Fruit fly (Drosophila melanogaster) whole organism: ENCODE results near the gene xmas.

Experiments used
- CG8478 ChIP-seq: fragments of >200 bp; optimal IDR thresholded peaks from 2 replicates; lab custom pipeline; 2018; ENCODE audit warnings: inconsistent platforms
- Dll ChIP-seq: fragments of >200 bp; optimal IDR thresholded peaks from 2 replicates; lab custom pipeline; 2017
- EcR ChIP-seq, 2 experiments: fragments of >200 bp; optimal IDR thresholded peaks; 2 replicates each; lab custom pipeline; 2017; ENCODE audit warnings: missing biosample characterization in 2 of 2, missing genetic modification characterization in 2 of 2, missing genetic modification reagents in 2 of 2
- pan ChIP-seq: fragments of >200 bp; optimal IDR thresholded peaks from 2 replicates; lab custom pipeline; 2017
- psq ChIP-seq: fragments of >200 bp; optimal IDR thresholded peaks from 2 replicates; lab custom pipeline; 2017
- usp ChIP-seq: fragments of >200 bp; optimal IDR thresholded peaks from 2 replicates; lab custom pipeline; 2017; ENCODE audit warnings: missing biosample characterization, missing genetic modification characterization, mixed read lengths

The xmas gene

dm6 chrX:17159116-17159515 is at the start of gene xmas:
TSS of gene xmas (minus strand) at chrX:17159306.
- TF ChIP-seq EcR (GFP tag; optimal IDR thresholded peaks at IDR 0.05; lab: Kevin White, UChicago), result no peak
- TF ChIP-seq usp, result no peak
- no peak for TF ChIP-seq Dll (lab: Kevin White, UChicago)
- TF ChIP-seq pan (lab: Kevin White, UChicago), result no peak
- TF ChIP-seq CG8478 (lab: Kevin White, UChicago), result no peak
- no peak for TF ChIP-seq psq (lab: Kevin White, UChicago)

- TF ChIP-seq usp (no peak), EcR (GFP tag; optimal IDR thresholded peaks at IDR 0.05; lab: Kevin White, UChicago) (no peak), CG8478 (lab: Kevin White, UChicago) (no peak)
These were observed 48.9 kb upstream of the xmas start, which contains the start of gene CG32563 for dm6 chrX:17207865-17208486. TSS of gene CG32563 (plus strand) at chrX:17208436.

dm6 chrX:17206046-17206445 is 46.9 kb upstream of the xmas start, which contains the start of gene CG32564:
TSS of gene CG32564 (plus strand) at chrX:17206407.
- TF ChIP-seq usp, result no peak
- TF ChIP-seq psq (lab: Kevin White, UChicago), result no peak
- no peak for TF ChIP-seq EcR (GFP tag; optimal IDR thresholded peaks at IDR 0.05; lab: Kevin White, UChicago)
- no peak for TF ChIP-seq Dll (lab: Kevin White, UChicago)
- no peak for TF ChIP-seq CG8478 (lab: Kevin White, UChicago)
- no peak for TF ChIP-seq pan (lab: Kevin White, UChicago)

dm6 chrX:17205028-17205427 is 45.9 kb upstream of the xmas start:
- TF ChIP-seq Dll (lab: Kevin White, UChicago), result no peak
- no peak for TF ChIP-seq psq (lab: Kevin White, UChicago)
- no peak for TF ChIP-seq pan (lab: Kevin White, UChicago)
- no peak for TF ChIP-seq EcR (GFP tag; optimal IDR thresholded peaks at IDR 0.05; lab: Kevin White, UChicago)
- no peak for TF ChIP-seq CG8478 (lab: Kevin White, UChicago)
- TF ChIP-seq usp, result no peak

dm6 chrX:17202498-17203162 is 43.5 kb upstream of the xmas start, which contains the start of the genes TTLL1A and CG5070:
TSS of gene TTLL1A (minus strand) at chrX:17202598.
TSS of gene CG5070 (plus strand) at chrX:17203112.
- TF ChIP-seq psq (lab: Kevin White, UChicago) (no peak), usp (no peak), Dll (lab: Kevin White, UChicago) (no peak), CG8478 (lab: Kevin White, UChicago) (no peak), pan (lab: Kevin White, UChicago) (no peak), EcR (GFP tag; optimal IDR thresholded peaks at IDR 0.05; lab: Kevin White, UChicago) (no peak)

- TF ChIP-seq usp (no peak), CG8478 (lab: Kevin White, UChicago) (no peak), psq (lab: Kevin White, UChicago) (no peak), EcR (GFP tag; optimal IDR thresholded peaks at IDR 0.05; lab: Kevin White, UChicago) (no peak), pan (lab: Kevin White, UChicago) (no peak), Dll (lab: Kevin White, UChicago) (no peak)
These were observed 29.1 kb upstream of the xmas start for dm6 chrX:17188167-17188566.

dm6 chrX:17187495-17187894 is 28.4 kb upstream of the xmas start:
- TF ChIP-seq EcR (GFP tag; optimal IDR thresholded peaks at IDR 0.05; lab: Kevin White, UChicago) (no peak), pan (lab: Kevin White, UChicago) (no peak), Dll (lab: Kevin White, UChicago) (no peak), CG8478 (lab: Kevin White, UChicago) (no peak), psq (lab: Kevin White, UChicago) (no peak), usp (no peak)

dm6 chrX:17186432-17186831 is 27.3 kb upstream of the xmas start:
- TF ChIP-seq CG8478 (lab: Kevin White, UChicago) (no peak), pan (lab: Kevin White, UChicago) (no peak), EcR (GFP tag; optimal IDR thresholded peaks at IDR 0.05; lab: Kevin White, UChicago) (no peak)

- TF ChIP-seq pan (lab: Kevin White, UChicago) (no peak), CG8478 (lab: Kevin White, UChicago) (no peak)
These were observed 24.4 kb upstream of the xmas start for dm6 chrX:17183486-17183885.

- TF ChIP-seq CG8478 (lab: Kevin White, UChicago) (no peak), pan (lab: Kevin White, UChicago) (no peak), Dll (lab: Kevin White, UChicago) (no peak), psq (lab: Kevin White, UChicago) (no peak), EcR (GFP tag; optimal IDR thresholded peaks at IDR 0.05; lab: Kevin White, UChicago) (no peak), usp (no peak)
These were observed 22.4 kb upstream of the xmas start for dm6 chrX:17181264-17182198.

- TF ChIP-seq pan (lab: Kevin White, UChicago), result no peak
- TF ChIP-seq EcR (GFP tag; optimal IDR thresholded peaks at IDR 0.05; lab: Kevin White, UChicago), result no peak
- no peak for TF ChIP-seq CG8478 (lab: Kevin White, UChicago)
- no peak for TF ChIP-seq Dll (lab: Kevin White, UChicago)
- TF ChIP-seq usp, result no peak
- no peak for TF ChIP-seq psq (lab: Kevin White, UChicago)
These were observed 21.4 kb upstream of the xmas start for dm6 chrX:17180523-17180922.
